Worm (Caenorhabditis elegans): Measurements from ENCODE around the gene R160.2.

The R160.2 gene

DNA sequence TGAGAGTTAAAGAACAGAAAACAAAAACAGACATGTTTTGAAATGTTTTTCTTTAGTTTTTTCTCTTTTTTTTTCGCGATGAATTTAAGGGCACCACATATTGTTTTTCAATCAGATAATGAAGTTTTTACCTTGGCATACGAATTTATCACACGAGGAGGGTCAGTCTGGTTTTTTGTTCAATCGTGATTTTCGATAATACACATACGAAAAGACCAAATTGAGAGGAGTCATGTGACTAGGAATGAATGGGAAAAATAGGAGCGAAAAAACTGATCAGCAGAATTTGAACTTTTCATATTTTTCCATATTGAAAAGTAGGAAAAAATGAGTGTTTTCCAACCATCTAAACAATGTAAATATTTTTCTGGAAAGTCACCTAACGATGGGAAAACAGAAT, 9.8 kb upstream of the R160.2 start:
- TF ChIP-seq drap-1 (GFP tag; optimal IDR thresholded peaks at IDR 0.05) (no peak), nhr-2 (tag; optimal IDR thresholded peaks at IDR 0.05) (no peak), snpc-4 (tag; optimal IDR thresholded peaks at IDR 0.05) (no peak), ces-1 (GFP tag; optimal IDR thresholded peaks at IDR 0.05) (no peak), M03D4.4 (tag; optimal IDR thresholded peaks at IDR 0.05) (no peak), ceh-43 (GFP tag; optimal IDR thresholded peaks at IDR 0.05) (no peak), nhr-76 (tag; optimal IDR thresholded peaks at IDR 0.05) (no peak), hlh-1 (tag; optimal IDR thresholded peaks at IDR 0.05) (no peak), ztf-11 (tag; optimal IDR thresholded peaks at IDR 0.05) (no peak), nhr-12 (tag; optimal IDR thresholded peaks at IDR 0.05) (no peak)

DNA sequence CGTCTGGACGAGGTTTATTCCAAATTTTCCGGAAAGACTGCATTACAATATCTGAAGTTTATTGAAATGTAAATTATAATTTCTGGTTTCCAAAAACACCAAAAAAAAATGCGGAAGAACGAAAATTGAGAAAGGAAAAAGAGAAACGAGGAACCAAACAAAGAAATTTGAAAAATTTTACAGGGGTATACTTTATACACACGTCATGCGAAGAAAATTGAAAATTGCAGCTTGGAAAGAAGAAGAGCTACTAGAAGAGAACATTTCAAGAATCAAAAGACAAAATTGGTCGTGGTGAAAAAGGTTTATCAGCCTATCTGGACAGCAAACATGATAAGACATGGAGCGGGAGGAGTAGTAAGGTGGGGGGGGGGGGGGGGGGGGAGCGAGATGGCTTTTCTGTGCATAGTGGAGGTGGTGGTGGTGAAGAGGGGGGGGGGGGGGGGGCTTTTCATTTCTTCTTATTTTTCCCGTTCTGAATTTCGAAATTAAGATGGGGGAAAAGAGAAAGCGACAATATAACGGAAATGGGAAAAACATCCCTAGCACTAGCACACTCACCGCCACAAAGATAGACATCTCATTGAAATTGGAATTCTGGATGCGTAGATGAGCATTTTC, 6.7 kb upstream of the R160.2 start, which contains the start of gene lst-2:
lst-2 (minus strand) TSS at position 51 of the 621 bp plus-strand sequence.
- TF ChIP-seq blmp-1 (tag; optimal IDR thresholded peaks at IDR 0.05): no peak
- TF ChIP-seq nhr-237 (tag; optimal IDR thresholded peaks at IDR 0.05): no peak
- no peak for TF ChIP-seq ceh-43 (GFP tag; optimal IDR thresholded peaks at IDR 0.05)
- no peak for TF ChIP-seq hlh-1 (tag; optimal IDR thresholded peaks at IDR 0.05)
- no peak for TF ChIP-seq mep-1 (tag; optimal IDR thresholded peaks at IDR 0.05)
- TF ChIP-seq nhr-12 (tag; optimal IDR thresholded peaks at IDR 0.05): no peak
- no peak for TF ChIP-seq ztf-11 (tag; optimal IDR thresholded peaks at IDR 0.05)
- no peak for TF ChIP-seq pha-4 (tag; optimal IDR thresholded peaks at IDR 0.05)

DNA sequence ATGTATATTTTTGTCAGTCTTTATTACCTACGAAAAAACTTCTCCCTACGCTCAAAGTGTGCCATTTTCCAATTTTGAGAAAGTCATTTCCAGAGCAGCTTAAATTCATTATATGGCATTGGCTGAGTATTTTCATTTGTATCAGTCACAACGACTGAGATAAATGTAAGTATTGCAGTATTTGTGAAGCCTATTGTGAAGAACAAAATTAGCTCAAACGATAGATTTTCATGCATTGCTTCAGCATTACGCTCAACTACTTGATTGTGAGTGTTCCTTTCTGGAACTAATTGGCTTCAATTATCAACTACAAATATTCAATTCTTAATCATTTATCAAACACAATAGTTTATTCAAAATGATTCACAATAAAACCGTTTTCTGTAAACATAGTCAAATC, 988 bp upstream of the R160.2 start, which contains the start of gene R160.12:
R160.12 (minus strand) TSS at position 101 of the 400 bp plus-strand sequence.
- TF ChIP-seq mab-5 (tag; optimal IDR thresholded peaks at IDR 0.05) (no peak), ces-1 (GFP tag; optimal IDR thresholded peaks at IDR 0.05) (no peak), blmp-1 (tag; optimal IDR thresholded peaks at IDR 0.05) (no peak), snpc-4 (tag; optimal IDR thresholded peaks at IDR 0.05) (no peak), nhr-237 (tag; optimal IDR thresholded peaks at IDR 0.05) (no peak), bed-3 (GFP tag; optimal IDR thresholded peaks at IDR 0.05) (no peak), hlh-1 (tag; optimal IDR thresholded peaks at IDR 0.05) (no peak), mep-1 (tag; optimal IDR thresholded peaks at IDR 0.05) (no peak), M03D4.4 (tag; optimal IDR thresholded peaks at IDR 0.05) (no peak), mls-2 (tag; optimal IDR thresholded peaks at IDR 0.05) (no peak), lin-13 (tag; optimal IDR thresholded peaks at IDR 0.05) (no peak), zip-8 (tag; optimal IDR thresholded peaks at IDR 0.05) (no peak), nhr-12 (tag; optimal IDR thresholded peaks at IDR 0.05) (no peak), nhr-76 (tag; optimal IDR thresholded peaks at IDR 0.05) (no peak), ztf-11 (tag; optimal IDR thresholded peaks at IDR 0.05) (no peak), pha-4 (tag; optimal IDR thresholded peaks at IDR 0.05) (no peak), ceh-39 (tag; optimal IDR thresholded peaks at IDR 0.05) (no peak), elt-3 (tag; optimal IDR thresholded peaks at IDR 0.05) (no peak), ceh-43 (GFP tag; optimal IDR thresholded peaks at IDR 0.05) (no peak), sptf-1 (tag; optimal IDR thresholded peaks at IDR 0.05) (no peak)

DNA sequence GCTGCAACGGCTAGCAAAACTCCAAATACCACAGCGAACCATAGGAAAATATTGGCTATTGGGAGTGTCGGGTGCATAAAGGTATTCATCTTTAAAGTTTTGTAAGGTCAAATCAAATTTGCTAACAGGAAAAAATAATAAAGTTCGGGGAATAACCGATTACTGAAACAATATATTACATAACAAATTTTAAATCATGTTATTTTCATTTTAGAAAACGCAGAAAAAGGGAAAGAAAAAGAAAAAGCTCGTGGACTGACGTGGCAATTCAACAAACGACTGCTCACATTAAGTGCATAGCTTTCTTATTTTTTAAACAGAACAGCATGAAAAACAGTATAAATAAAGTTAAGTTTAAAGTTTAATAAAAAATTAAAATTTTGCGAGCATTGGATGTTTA, 3.6 kb downstream of the R160.2 start, which contains the start of gene R160.6:
R160.6 (minus strand) TSS at position 101 of the 400 bp plus-strand sequence.
- no peak for TF ChIP-seq ceh-39 (tag; optimal IDR thresholded peaks at IDR 0.05)
- no peak for TF ChIP-seq unc-39 (tag; optimal IDR thresholded peaks at IDR 0.05)
- TF ChIP-seq drap-1 (GFP tag; optimal IDR thresholded peaks at IDR 0.05): no peak
- TF ChIP-seq bed-3 (GFP tag; optimal IDR thresholded peaks at IDR 0.05): no peak
- no peak for TF ChIP-seq pha-4 (tag; optimal IDR thresholded peaks at IDR 0.05)
- no peak for TF ChIP-seq lsy-2 (tag; optimal IDR thresholded peaks at IDR 0.05)
- TF ChIP-seq elt-1 (tag; optimal IDR thresholded peaks at IDR 0.05; ENCODE audit: borderline replicate concordance, insufficient read depth): no peak
- TF ChIP-seq ceh-83 (GFP tag; optimal IDR thresholded peaks at IDR 0.05): no peak
- no peak for TF ChIP-seq ceh-43 (GFP tag; optimal IDR thresholded peaks at IDR 0.05)
- TF ChIP-seq tbx-8 (GFP tag; optimal IDR thresholded peaks at IDR 0.05): no peak
- TF ChIP-seq nhr-2 (tag; optimal IDR thresholded peaks at IDR 0.05): no peak
- TF ChIP-seq ham-2 (GFP tag; optimal IDR thresholded peaks at IDR 0.05): no peak
- TF ChIP-seq sptf-1 (tag; optimal IDR thresholded peaks at IDR 0.05): no peak
- TF ChIP-seq unc-120 (tag; optimal IDR thresholded peaks at IDR 0.05; ENCODE audit: poor library complexity, severe bottlenecking): no peak
- TF ChIP-seq mls-2 (tag; optimal IDR thresholded peaks at IDR 0.05): no peak
- TF ChIP-seq lin-32 (GFP tag; optimal IDR thresholded peaks at IDR 0.05): no peak

DNA sequence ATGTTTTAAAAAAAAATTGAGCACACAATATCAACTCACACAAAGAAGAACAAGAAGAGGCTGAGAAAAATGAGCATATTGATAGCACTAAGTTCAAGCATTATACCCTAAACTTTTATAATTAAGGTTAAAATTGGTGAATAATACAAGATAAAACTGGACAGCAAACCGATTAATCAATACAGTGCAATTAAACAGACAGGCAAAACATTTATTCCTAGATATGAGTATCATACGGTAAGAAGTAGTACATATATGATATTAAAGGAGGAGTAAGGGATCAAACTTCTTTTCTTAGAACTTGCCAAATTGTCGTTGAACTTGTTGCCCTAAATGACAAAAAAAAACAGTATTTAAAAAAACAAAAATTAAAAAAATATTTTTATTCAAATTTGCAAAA, 4.7 kb downstream of the R160.2 start, which contains the start of gene R160.14:
R160.14 (minus strand) TSS at position 101 of the 400 bp plus-strand sequence.
- TF ChIP-seq lsy-2 (tag; optimal IDR thresholded peaks at IDR 0.05) (no peak), zip-8 (tag; optimal IDR thresholded peaks at IDR 0.05) (no peak), lin-32 (GFP tag; optimal IDR thresholded peaks at IDR 0.05) (no peak), pha-4 (tag; optimal IDR thresholded peaks at IDR 0.05) (no peak), ceh-39 (tag; optimal IDR thresholded peaks at IDR 0.05) (no peak), unc-120 (tag; optimal IDR thresholded peaks at IDR 0.05; ENCODE audit: poor library complexity, severe bottlenecking) (no peak), snpc-4 (tag; optimal IDR thresholded peaks at IDR 0.05) (no peak), unc-39 (tag; optimal IDR thresholded peaks at IDR 0.05) (no peak)
